Worm (Caenorhabditis elegans) whole organism, L3 larva: ENCODE measurements around the gene C29A12.1.

ENCODE experiments used
- R02D3.7 ChIP-seq: fragments of 150-350 bp; optimal IDR thresholded peaks from 2 replicates; lab custom pipeline; 2014; ENCODE audit warnings: missing biosample characterization, missing genetic modification characterization
- ama-1 ChIP-seq: fragments of 150-350 bp; optimal IDR thresholded peaks from 2 replicates; lab custom pipeline; 2018
- ceh-16 ChIP-seq: sonication (generic microtip); optimal IDR thresholded peaks from 2 replicates; lab custom pipeline; 2017; ENCODE audit warnings: missing biosample characterization, missing genetic modification characterization
- daf-12 ChIP-seq: fragments of 150-350 bp; optimal IDR thresholded peaks from 2 replicates; lab custom pipeline; 2014; ENCODE audit warnings: missing biosample characterization, missing genetic modification reagents, missing genetic modification characterization
- egl-27 ChIP-seq: sonication (generic microtip); optimal IDR thresholded peaks from 4 replicates; lab custom pipeline; 2017; ENCODE audit warnings: missing biosample characterization, missing genetic modification reagents, missing genetic modification characterization
- jun-1 ChIP-seq: fragments of 150-350 bp; optimal IDR thresholded peaks from 2 replicates; lab custom pipeline; 2014; ENCODE audit warnings: missing biosample characterization, missing genetic modification reagents, missing genetic modification characterization
- nhr-11 ChIP-seq: fragments of 150-350 bp; optimal IDR thresholded peaks from 2 replicates; lab custom pipeline; 2014; ENCODE audit warnings: missing biosample characterization, missing genetic modification characterization
- nhr-67 ChIP-seq: fragments of 150-350 bp; optimal IDR thresholded peaks from 2 replicates; lab custom pipeline; 2014; ENCODE audit warnings: missing biosample characterization, missing genetic modification characterization
- sea-2 ChIP-seq: fragments of 150-350 bp; sonication (generic microtip); optimal IDR thresholded peaks from 4 replicates; lab custom pipeline; 2014; ENCODE audit warnings: missing biosample characterization, missing genetic modification reagents, missing genetic modification characterization
- skn-1 ChIP-seq: fragments of 150-350 bp; optimal IDR thresholded peaks from 2 replicates; lab custom pipeline; 2014; ENCODE audit warnings: missing biosample characterization, missing genetic modification characterization
- snpc-4 ChIP-seq: fragments of 150-350 bp; optimal IDR thresholded peaks from 2 replicates; lab custom pipeline; 2014; ENCODE audit warnings: missing biosample characterization, missing genetic modification characterization
- tbx-2 ChIP-seq: sonication (generic microtip); optimal IDR thresholded peaks from 2 replicates; lab custom pipeline; 2016; ENCODE audit warnings: mild to moderate bottlenecking, missing genetic modification characterization, missing compliant biosample characterization
- ztf-11 ChIP-seq: fragments of 150-350 bp; optimal IDR thresholded peaks from 2 replicates; lab custom pipeline; 2014; ENCODE audit warnings: missing biosample characterization, missing genetic modification characterization

DNA sequence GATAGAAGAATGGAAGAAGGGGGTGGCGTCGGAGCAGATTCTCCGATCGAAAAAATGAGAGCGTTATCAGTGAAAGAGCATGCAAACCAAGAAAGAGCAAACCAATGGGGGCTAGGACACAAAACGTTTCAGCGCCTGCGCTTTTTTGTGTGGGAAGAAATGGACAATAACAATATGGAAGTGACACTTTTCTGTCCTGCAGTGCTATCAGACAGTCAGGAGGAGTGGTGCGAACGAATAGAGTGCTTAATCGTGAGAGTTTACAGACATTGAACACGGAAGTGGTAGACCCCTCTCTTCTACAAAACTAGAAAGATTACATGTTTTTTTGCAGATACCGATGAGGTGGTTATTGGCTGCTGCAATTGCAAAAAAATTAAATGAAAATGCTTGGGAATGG is 42.1 kb upstream of the C29A12.1 start:
- TF ChIP-seq nhr-11 (tag; lab: Kevin White, UChicago): no peak
- TF ChIP-seq ama-1: no peak
- TF ChIP-seq tbx-2 (tag; lab: Kevin White, UChicago): no peak
- no peak for TF ChIP-seq R02D3.7
- TF ChIP-seq snpc-4 (tag; lab: Kevin White, UChicago): no peak
- peak; percentile 35 for TF ChIP-seq egl-27 (tag; lab: Kevin White, UChicago)
- TF ChIP-seq skn-1 (tag; lab: Kevin White, UChicago): no peak
- TF ChIP-seq daf-12 (tag; lab: Kevin White, UChicago): no peak
- TF ChIP-seq nhr-67 (tag; lab: Kevin White, UChicago): no peak
- peak; percentile 68 for TF ChIP-seq jun-1 (tag; lab: Kevin White, UChicago)
- TF ChIP-seq sea-2 (GFP tag; lab: Kevin White, UChicago): no peak
- TF ChIP-seq ztf-11 (tag; lab: Kevin White, UChicago): no peak
- no peak for TF ChIP-seq ceh-16 (tag; lab: Kevin White, UChicago)
